Worm (Caenorhabditis elegans) whole organism, midembryonic: ENCODE measurements around the gene ZC477.3.

Experiments
- med-1 ChIP-seq: sonication (generic microtip); optimal IDR thresholded peaks from 2 replicates; lab custom pipeline; 2017; ENCODE audit warnings: missing genetic modification characterization, mild to moderate bottlenecking, missing compliant biosample characterization, antibody characterized with exemption, missing genetic modification reagents; ENCODE audit not compliant: insufficient read depth
- ref-1 ChIP-seq: fragments of 200-800 bp; sonication (Bioruptor generic); conservative IDR thresholded peaks from 2 replicates; pipeline ENCODE4 v1.3.6; 2022; ENCODE audit warnings: missing genetic modification reagents, missing genetic modification characterization, missing compliant biosample characterization
- ztf-23 ChIP-seq: fragments of 200-800 bp; sonication (Bioruptor generic); IDR thresholded peaks from 2 replicates; pipeline ENCODE4 v1.3.6; 2022; ENCODE audit warnings: missing genetic modification reagents, missing genetic modification characterization, missing compliant biosample characterization
- ztf-29 ChIP-seq: fragments of 200-800 bp; sonication (Bioruptor generic); IDR thresholded peaks from 2 replicates; pipeline ENCODE4 v1.3.6; 2022; ENCODE audit warnings: missing genetic modification reagents, missing genetic modification characterization, missing compliant biosample characterization

DNA sequence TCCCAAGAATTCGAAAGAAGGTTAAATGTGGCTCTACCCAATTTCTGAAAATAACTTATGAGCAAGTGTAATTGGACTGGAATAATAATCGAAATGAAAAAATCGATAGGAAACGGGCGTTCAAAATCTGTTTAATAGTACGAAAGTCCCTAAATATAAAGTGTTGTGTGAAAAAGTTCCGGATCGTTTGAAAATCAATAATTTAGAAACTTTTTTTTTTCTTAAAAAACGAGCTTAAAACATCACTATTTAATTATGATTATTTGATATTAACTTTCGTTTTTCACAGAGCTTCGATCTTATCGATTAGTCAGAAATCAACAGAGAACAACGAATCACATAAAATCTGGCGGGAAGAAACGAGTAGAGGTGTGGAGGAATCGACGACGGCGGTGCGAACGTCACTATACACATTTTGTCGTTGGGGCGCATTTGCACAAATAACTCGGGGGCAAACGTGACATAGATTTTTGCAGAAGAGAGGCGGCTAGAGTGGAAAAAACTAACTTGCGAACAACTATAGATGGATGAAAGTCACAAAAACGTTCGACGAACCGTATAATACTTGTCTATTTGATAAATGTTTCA is 41.5 kb downstream of the ZC477.3 start, which contains the start of gene hecd-1:
- TF ChIP-seq ztf-29 (GFP tag; lab: Robert Waterston, UW) (no peak), med-1 (no peak), ref-1 (no peak), ztf-23 (no peak)
